Worm (Caenorhabditis elegans) whole organism, L4 larva: ENCODE data around the gene D1022.2.
"Not testable (repeated sequence)": the region's sequence is repeated elsewhere in the genome, so short reads cannot be mapped to it uniquely, and the experiment has no call there.

Source experiments
- Y105C5A.15 ChIP-seq: fragments of 200-800 bp; sonication (Bioruptor generic); IDR thresholded peaks from 2 replicates; pipeline ENCODE4 v1.3.6; 2022; ENCODE audit warnings: missing genetic modification characterization, missing compliant biosample characterization
- Y5F2A.4 ChIP-seq: fragments of 200-800 bp; sonication (Bioruptor generic); optimal IDR thresholded peaks from 2 replicates; lab custom pipeline; 2018; ENCODE audit warnings: mild to moderate bottlenecking, missing genetic modification characterization, missing compliant biosample characterization
- ceh-44 ChIP-seq: fragments of 200-800 bp; sonication (Bioruptor generic); IDR thresholded peaks from 2 replicates; pipeline ENCODE4 v1.3.6; 2022; ENCODE audit warnings: missing genetic modification reagents, missing genetic modification characterization, missing compliant biosample characterization
- ceh-82 ChIP-seq: sonication (generic microtip); optimal IDR thresholded peaks from 2 replicates; lab custom pipeline; 2017; ENCODE audit warnings: missing biosample characterization, missing genetic modification characterization
- daf-16 ChIP-seq, 3 experiments: sonication (generic microtip); optimal IDR thresholded peaks; 2 replicates each; lab custom pipeline; 2016 to 2017; ENCODE audit warnings: missing genetic modification characterization in 3 of 3, missing genetic modification reagents in 3 of 3, mild to moderate bottlenecking in 2 of 3, missing compliant biosample characterization in 2 of 3, missing biosample characterization in 1 of 3, moderate library complexity in 1 of 3
- dmd-6 ChIP-seq: fragments of 200-800 bp; sonication (Bioruptor generic); IDR thresholded peaks from 2 replicates; pipeline ENCODE4 v1.3.6; 2022; ENCODE audit warnings: missing genetic modification reagents, missing genetic modification characterization, missing compliant biosample characterization
- dmd-8 ChIP-seq: fragments of 200-800 bp; sonication (Bioruptor generic); IDR thresholded peaks from 2 replicates; pipeline ENCODE4 v1.3.6; 2022; ENCODE audit warnings: missing genetic modification characterization, missing compliant biosample characterization
- dmd-9 ChIP-seq: fragments of 200-800 bp; sonication (Bioruptor generic); IDR thresholded peaks from 2 replicates; pipeline ENCODE4 v1.3.6; 2022; ENCODE audit warnings: missing genetic modification reagents, missing genetic modification characterization, missing compliant biosample characterization
- dve-1 ChIP-seq: sonication (generic microtip); optimal IDR thresholded peaks from 2 replicates; lab custom pipeline; 2017; ENCODE audit warnings: antibody characterized with exemption, mild to moderate bottlenecking, missing genetic modification characterization, missing compliant biosample characterization; ENCODE audit not compliant: insufficient read depth
- egl-27 ChIP-seq: sonication (generic microtip); optimal IDR thresholded peaks from 3 replicates; lab custom pipeline; 2017; ENCODE audit warnings: missing biosample characterization, missing genetic modification reagents, missing genetic modification characterization
- egl-43 ChIP-seq: fragments of 200-800 bp; sonication (Bioruptor generic); IDR thresholded peaks from 2 replicates; pipeline ENCODE4 v1.3.6; 2022; ENCODE audit warnings: missing genetic modification reagents, missing genetic modification characterization, missing compliant biosample characterization
- hlh-11 ChIP-seq: fragments of 200-800 bp; sonication (Bioruptor generic); optimal IDR thresholded peaks from 2 replicates; lab custom pipeline; 2018; ENCODE audit warnings: mild to moderate bottlenecking, missing genetic modification characterization, missing compliant biosample characterization
- hlh-30 ChIP-seq: sonication (generic microtip); optimal IDR thresholded peaks from 2 replicates; lab custom pipeline; 2017; ENCODE audit warnings: antibody characterized with exemption, mild to moderate bottlenecking, missing genetic modification characterization, missing compliant biosample characterization; ENCODE audit not compliant: insufficient read depth
- lsy-2 ChIP-seq, 2 experiments: fragments of 150-350 bp in 1 of 2; sonication (generic microtip) in 1 of 2; optimal IDR thresholded peaks; 2 replicates each; lab custom pipeline; 2014 to 2017; ENCODE audit warnings: missing biosample characterization in 2 of 2, missing genetic modification characterization in 2 of 2
- madf-5 ChIP-seq, 2 experiments: fragments of 200-800 bp; sonication (Bioruptor generic); IDR thresholded peaks; 2 replicates each; pipeline ENCODE4 v1.3.6; 2022; ENCODE audit warnings: missing compliant biosample characterization in 2 of 2, missing genetic modification characterization in 2 of 2
- mdl-1 ChIP-seq, 2 experiments: fragments of 150-350 bp in 1 of 2; sonication (generic microtip) in 1 of 2; optimal IDR thresholded peaks; 2 replicates each; lab custom pipeline; 2014 to 2017; ENCODE audit warnings: missing biosample characterization in 2 of 2, missing genetic modification characterization in 2 of 2
- mes-2 ChIP-seq: sonication (generic microtip); optimal IDR thresholded peaks from 2 replicates; lab custom pipeline; 2016; ENCODE audit warnings: missing genotype, mild to moderate bottlenecking, missing genetic modification characterization, missing compliant biosample characterization; ENCODE audit not compliant: poor library complexity, severe bottlenecking
- nhr-10 ChIP-seq: fragments of 150-350 bp; optimal IDR thresholded peaks from 2 replicates; lab custom pipeline; 2014; ENCODE audit warnings: missing biosample characterization, missing genetic modification characterization
- nhr-102 ChIP-seq: sonication (generic microtip); optimal IDR thresholded peaks from 2 replicates; lab custom pipeline; 2016; ENCODE audit warnings: mild to moderate bottlenecking, missing genetic modification characterization, moderate library complexity, missing compliant biosample characterization
- nhr-28 ChIP-seq: fragments of 150-350 bp; optimal IDR thresholded peaks from 2 replicates; lab custom pipeline; 2014; ENCODE audit warnings: missing biosample characterization, missing genetic modification characterization
- nhr-42 ChIP-seq: fragments of 200-800 bp; sonication (Bioruptor generic); IDR thresholded peaks from 2 replicates; pipeline ENCODE4 v1.3.6; 2022; ENCODE audit warnings: missing genetic modification characterization, missing compliant biosample characterization
- nhr-76 ChIP-seq: fragments of 150-350 bp; optimal IDR thresholded peaks from 2 replicates; lab custom pipeline; 2014; ENCODE audit warnings: missing biosample characterization, missing genetic modification characterization
- php-3 ChIP-seq: fragments of 200-800 bp; sonication (Bioruptor generic); IDR thresholded peaks from 2 replicates; pipeline ENCODE4 v1.3.6; 2022; ENCODE audit warnings: missing genetic modification reagents, missing genetic modification characterization, missing compliant biosample characterization
- pqm-1 ChIP-seq: sonication (generic microtip); optimal IDR thresholded peaks from 2 replicates; lab custom pipeline; 2017; ENCODE audit warnings: missing biosample characterization, missing genetic modification characterization
- set-16 ChIP-seq: fragments of 200-800 bp; sonication (Bioruptor generic); IDR thresholded peaks from 2 replicates; pipeline ENCODE4 v1.3.6; 2022; ENCODE audit warnings: missing genetic modification reagents, missing genetic modification characterization, missing compliant biosample characterization
- spr-3 ChIP-seq: fragments of 200-800 bp; sonication (Bioruptor generic); optimal IDR thresholded peaks from 2 replicates; lab custom pipeline; 2018; ENCODE audit warnings: mild to moderate bottlenecking, missing genetic modification characterization, missing compliant biosample characterization
- unc-62 ChIP-seq, 3 experiments: fragments of 150-350 bp in 1 of 3; sonication (generic microtip); optimal IDR thresholded peaks in 2 of 3; peaks in 1 of 3; 1 replicate in 1 of 3; 2 replicates in 2 of 3; lab custom pipeline; 2014 to 2017; ENCODE audit warnings: missing biosample characterization in 3 of 3, missing genetic modification characterization in 3 of 3, missing genetic modification reagents in 3 of 3, missing genotype in 1 of 3

Gene D1022.2

DNA sequence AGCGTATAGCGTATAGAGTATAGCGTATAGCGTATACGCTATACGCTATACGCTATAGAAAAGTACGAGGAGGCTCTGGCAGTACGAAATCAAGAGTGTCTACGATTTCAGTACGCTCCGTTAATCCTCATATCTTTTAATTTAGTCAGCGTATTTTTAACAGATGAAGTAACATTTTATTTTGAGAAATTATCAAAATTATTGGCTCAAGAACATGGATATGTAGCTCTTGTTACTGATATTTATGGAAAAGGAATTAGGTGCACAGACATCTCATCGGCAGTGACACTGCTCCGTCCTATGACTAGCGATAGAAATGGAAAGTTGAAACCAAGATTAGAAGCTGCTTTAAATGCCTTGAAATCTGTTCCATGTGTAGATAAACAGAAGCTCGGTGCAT is 24.3 kb upstream of the D1022.2 start, which contains the start of gene K02A2.1:
K02A2.1 (plus strand) TSS at position 301 of the 400 bp plus-strand sequence.
- not testable (repeated sequence) for TF ChIP-seq spr-3 (GFP tag; lab: Kevin White, UChicago); nhr-76 (tag; lab: Kevin White, UChicago); php-3
- TF ChIP-seq, all 104 proteins: peak for 0; not testable (repeated sequence) for 104

ce11 chrII:7446683-7447082 is 12.6 kb upstream of the D1022.2 start:
- TF ChIP-seq Y105C5A.15 (GFP tag; lab: Robert Waterston, UW) (0 out of 2 replicates have a peak, but pooled peaks have one; percentile 53), dmd-8 (peak; percentile 62; the same call in 1 of the 2 replicates), set-16 (GFP tag; lab: Robert Waterston, UW) (peak; percentile 74)

DNA sequence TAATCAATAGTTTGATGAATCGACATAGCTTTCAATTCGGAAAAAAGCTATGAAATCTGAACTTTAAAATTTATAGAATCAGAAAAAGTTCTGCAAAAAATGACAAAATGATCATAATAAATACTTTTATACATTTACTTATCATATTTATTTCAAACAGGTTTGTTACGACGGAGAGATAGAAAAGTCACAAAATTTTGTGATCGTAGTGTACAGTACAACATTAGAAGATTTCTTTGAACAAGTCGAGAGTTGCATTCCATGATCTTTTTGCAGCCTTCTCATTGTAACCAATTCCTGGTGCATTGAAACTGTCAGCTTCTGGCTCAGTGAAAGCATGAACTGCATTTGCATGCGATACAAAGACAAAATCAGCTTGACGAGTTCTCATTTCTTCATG is 3.1 kb upstream of the D1022.2 start, which contains the start of gene D1022.3:
D1022.3 (minus strand) TSS at position 101 of the 400 bp plus-strand sequence.
- TF ChIP-seq ceh-82 (tag; lab: Kevin White, UChicago) (no peak), nhr-28 (tag; lab: Kevin White, UChicago) (peak; percentile 58), unc-62 (GFP tag; optimal IDR thresholded peaks at IDR 0.05 in 1 of 2; lab: Kevin White, UChicago) (peak in 1 of 2 experiments; percentile 29), unc-62 (tag; optimal IDR thresholded peaks at IDR 0.05; lab: Kevin White, UChicago) (no peak)

ce11 chrII:7457210-7457609 is 2.1 kb upstream of the D1022.2 start, which contains the start of gene D1022.4:
Gene D1022.4 (minus strand): TSS chrII:7457292.
- TF ChIP-seq nhr-28 (tag; lab: Kevin White, UChicago) (peak; percentile 69), dmd-9 (GFP tag; lab: Robert Waterston, UW) (no peak), mes-2 (tag; lab: Kevin White, UChicago) (peak; percentile 23), hlh-11 (tag; lab: Kevin White, UChicago) (peak; percentile 9), ceh-44 (GFP tag; lab: Robert Waterston, UW) (no peak), pqm-1 (tag; lab: Kevin White, UChicago) (peak; percentile 37), daf-16 (GFP tag; optimal IDR thresholded peaks at IDR 0.05; lab: Kevin White, UChicago) (no peak), daf-16 (tag; optimal IDR thresholded peaks at IDR 0.05; lab: Kevin White, UChicago) (peak; percentile 67), mdl-1 (tag; optimal IDR thresholded peaks at IDR 0.05; lab: Kevin White, UChicago) (peak in 1 of 2 experiments; percentile 15), dve-1 (tag; lab: Kevin White, UChicago) (peak; percentile 53), nhr-102 (peak; percentile 77), dmd-8 (no peak), dmd-6 (GFP tag; lab: Robert Waterston, UW) (peak; percentile 58; the same call in 1 of the 2 replicates), hlh-30 (tag; lab: Kevin White, UChicago) (peak; percentile 19), lsy-2 (tag; optimal IDR thresholded peaks at IDR 0.05; lab: Kevin White, UChicago) (peak in 1 of 2 experiments; percentile 32)

- peak; percentile 54 for TF ChIP-seq nhr-102
- no peak for TF ChIP-seq egl-27 (tag; lab: Kevin White, UChicago)
- no peak for TF ChIP-seq madf-5 (GFP tag; IDR thresholded peaks at IDR 0.05; lab: Robert Waterston, UW)
- no peak for TF ChIP-seq nhr-42 (GFP tag; lab: Robert Waterston, UW)
These were observed 599 bp upstream of the D1022.2 start, which contains the start of gene D1022.5 for ce11 chrII:7458706-7459105. Gene D1022.5 (minus strand): TSS chrII:7458806.

DNA sequence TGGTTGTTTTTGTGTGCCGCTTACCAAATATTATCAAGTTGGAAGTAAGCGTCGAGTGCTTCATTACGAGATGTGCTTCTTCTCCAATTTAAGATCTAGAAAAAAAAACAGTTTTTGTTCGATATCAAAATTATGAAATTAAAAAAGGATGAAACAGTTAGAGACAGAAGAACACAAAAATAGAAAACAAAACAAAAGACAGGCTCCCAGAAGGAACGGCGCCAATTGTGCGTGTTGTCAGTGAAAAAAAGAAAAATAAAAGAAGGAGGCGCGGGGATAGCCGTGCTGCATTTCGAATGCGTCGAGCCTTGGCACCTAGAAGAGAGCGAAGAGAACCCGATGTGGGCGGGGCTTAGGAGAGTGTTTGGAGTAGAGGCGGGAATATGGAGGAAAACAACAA is 6.2 kb downstream of the D1022.2 start, which contains the start of gene sro-1:
sro-1 (minus strand) TSS at position 101 of the 400 bp plus-strand sequence.
- TF ChIP-seq dmd-9 (GFP tag; lab: Robert Waterston, UW) (no peak), nhr-10 (tag; lab: Kevin White, UChicago) (no peak), mdl-1 (tag; optimal IDR thresholded peaks at IDR 0.05; lab: Kevin White, UChicago) (no peak), egl-43 (no peak), nhr-28 (tag; lab: Kevin White, UChicago) (no peak), Y5F2A.4 (GFP tag; lab: Kevin White, UChicago) (no peak)
